Worm (Caenorhabditis elegans) whole organism, L1 larva: Measurements from ENCODE around the gene T19H12.3.

ENCODE experiments used
- fos-1 ChIP-seq: fragments of 150-350 bp; optimal IDR thresholded peaks from 2 replicates; lab custom pipeline; 2014; ENCODE audit warnings: missing biosample characterization, missing genetic modification characterization
- lin-15B ChIP-seq: fragments of 150-350 bp; sonication (generic microtip); optimal IDR thresholded peaks from 3 replicates; lab custom pipeline; 2014; ENCODE audit warnings: missing biosample characterization, missing genetic modification characterization
- lin-39 ChIP-seq: fragments of 150-350 bp; optimal IDR thresholded peaks from 2 replicates; lab custom pipeline; 2014; ENCODE audit warnings: missing biosample characterization, missing genetic modification reagents, missing genetic modification characterization
- nhr-11 ChIP-seq: fragments of 150-350 bp; optimal IDR thresholded peaks from 2 replicates; lab custom pipeline; 2014; ENCODE audit warnings: missing biosample characterization, missing genetic modification characterization
- nhr-28 ChIP-seq: fragments of 150-350 bp; optimal IDR thresholded peaks from 2 replicates; lab custom pipeline; 2014; ENCODE audit warnings: missing biosample characterization, missing genetic modification characterization

DNA sequence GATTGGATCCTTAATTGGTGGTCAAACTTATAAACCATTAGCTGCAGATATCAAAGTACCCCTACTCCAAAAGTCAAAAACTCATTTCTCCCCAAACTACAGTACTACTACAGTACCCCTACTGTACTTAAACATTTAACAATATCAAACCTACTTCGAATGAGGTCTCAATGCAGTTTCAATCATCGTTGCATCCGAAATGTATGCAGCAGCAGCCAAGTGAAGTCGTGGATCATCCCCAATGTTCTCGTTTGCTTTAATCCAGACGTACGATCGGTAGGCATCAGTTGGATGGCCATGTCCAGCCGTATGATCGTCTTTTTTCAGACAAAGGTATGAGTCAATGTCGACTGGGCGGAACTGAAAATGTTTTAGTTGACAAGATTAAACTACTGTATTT lies 27.9 kb upstream of the T19H12.3 start:
- TF ChIP-seq nhr-28 (tag; lab: Kevin White, UChicago) (no peak), lin-39 (tag; lab: Kevin White, UChicago) (no peak), lin-15B (no peak), nhr-11 (no peak), fos-1 (tag; lab: Kevin White, UChicago) (no peak)
